Fruit fly (Drosophila melanogaster): ENCODE measurements around the gene Ipp.

dm6 chr3R:13936309-13936708 lies 22.3 kb upstream of the Ipp start:
- TF ChIP-seq OdsH (GFP tag; optimal IDR thresholded peaks at IDR 0.05), result no peak
- no peak for TF ChIP-seq Jra (GFP tag; optimal IDR thresholded peaks at IDR 0.05)
- no peak for TF ChIP-seq GATAd (GFP tag; optimal IDR thresholded peaks at IDR 0.05)
- TF ChIP-seq jim (GFP tag; optimal IDR thresholded peaks at IDR 0.05), result no peak
- TF ChIP-seq h (GFP tag; optimal IDR thresholded peaks at IDR 0.05), result no peak
